Fruit fly (Drosophila melanogaster) whole organism, embryonic: ENCODE results near the gene Nup153.

Source experiments
- CG10321 ChIP-seq: fragments of 200-800 bp; sonication (Bioruptor generic); IDR thresholded peaks from 2 replicates; pipeline ENCODE4 v1.3.6; 2022; ENCODE audit warnings: missing biosample characterization, missing genetic modification characterization
- CG10543 ChIP-seq: fragments of 200-800 bp; sonication (Bioruptor generic); optimal IDR thresholded peaks from 3 replicates; lab custom pipeline; 2017; ENCODE audit warnings: missing biosample characterization, mild to moderate bottlenecking, missing genetic modification characterization, moderate library complexity
- CG10979 ChIP-seq: fragments of 200-800 bp; sonication (Bioruptor generic); optimal IDR thresholded peaks from 2 replicates; lab custom pipeline; 2018; ENCODE audit warnings: missing biosample characterization, mild to moderate bottlenecking, missing genetic modification characterization, moderate library complexity
- CG11560 ChIP-seq: fragments of 200-800 bp; sonication (Bioruptor generic); IDR thresholded peaks from 3 replicates; pipeline ENCODE4 v1.3.6; 2022; ENCODE audit warnings: missing biosample characterization, missing genetic modification characterization
- CG12769 ChIP-seq: fragments of 200-800 bp; sonication (Bioruptor generic); optimal IDR thresholded peaks from 2 replicates; lab custom pipeline; 2019; ENCODE audit warnings: missing biosample characterization, mild to moderate bottlenecking, missing genetic modification characterization, moderate library complexity
- CG15479 ChIP-seq: fragments of 200-800 bp; sonication (Bioruptor generic); optimal IDR thresholded peaks from 3 replicates; lab custom pipeline; 2019; ENCODE audit warnings: missing biosample characterization, mild to moderate bottlenecking, missing genetic modification characterization, moderate library complexity
- CG30403 ChIP-seq: fragments of 200-800 bp; sonication (Bioruptor generic); optimal IDR thresholded peaks from 3 replicates; lab custom pipeline; 2016; ENCODE audit warnings: missing biosample characterization, missing genetic modification characterization
- CG3065 ChIP-seq: fragments of 200-800 bp; sonication (Bioruptor generic); optimal IDR thresholded peaks from 2 replicates; lab custom pipeline; 2016; ENCODE audit warnings: missing biosample characterization, missing genetic modification characterization
- CG32772 ChIP-seq: fragments of 200-800 bp; sonication (Bioruptor generic); IDR thresholded peaks from 2 replicates; pipeline ENCODE4 v1.3.6; 2022; ENCODE audit warnings: missing biosample characterization, missing genetic modification characterization
- CG33213 ChIP-seq: fragments of 200-800 bp; sonication (Bioruptor generic); optimal IDR thresholded peaks from 3 replicates; lab custom pipeline; 2016; ENCODE audit warnings: missing biosample characterization, missing genetic modification characterization
- CG5245 ChIP-seq: fragments of 200-800 bp; sonication (Bioruptor generic); optimal IDR thresholded peaks from 3 replicates; lab custom pipeline; 2016; ENCODE audit warnings: missing biosample characterization, missing genetic modification characterization
- CG5953 ChIP-seq: fragments of 200-800 bp; sonication (Bioruptor generic); IDR thresholded peaks from 2 replicates; pipeline ENCODE4 v1.3.6; 2022; ENCODE audit warnings: missing biosample characterization, missing genetic modification characterization
- CG6175 ChIP-seq: fragments of 200-800 bp; sonication (Bioruptor generic); IDR thresholded peaks from 3 replicates; pipeline ENCODE4 v1.3.6; 2022; ENCODE audit warnings: missing biosample characterization, missing genetic modification characterization
- CG6254 ChIP-seq: fragments of 200-800 bp; sonication (Bioruptor generic); optimal IDR thresholded peaks from 3 replicates; lab custom pipeline; 2017; ENCODE audit warnings: mild to moderate bottlenecking, missing biosample characterization, missing genetic modification reagents, missing genetic modification characterization
- CG6854 ChIP-seq: fragments of 200-800 bp; sonication (Bioruptor generic); optimal IDR thresholded peaks from 3 replicates; lab custom pipeline; 2017; ENCODE audit warnings: missing biosample characterization, mild to moderate bottlenecking, missing genetic modification characterization
- CG7928 ChIP-seq: fragments of 200-800 bp; sonication (Bioruptor generic); optimal IDR thresholded peaks from 2 replicates; lab custom pipeline; 2017; ENCODE audit warnings: missing biosample characterization, mild to moderate bottlenecking, missing genetic modification characterization
- CG8765 ChIP-seq: fragments of 200-800 bp; sonication (Bioruptor generic); IDR thresholded peaks from 2 replicates; pipeline ENCODE4 v1.3.6; 2022; ENCODE audit warnings: missing biosample characterization, missing genetic modification characterization
- CG9876 ChIP-seq: fragments of 200-800 bp; sonication (Bioruptor generic); optimal IDR thresholded peaks from 2 replicates; lab custom pipeline; 2016; ENCODE audit warnings: missing biosample characterization, missing genetic modification characterization
- Dip3 ChIP-seq: fragments of 200-800 bp; sonication (Bioruptor generic); optimal IDR thresholded peaks from 3 replicates; lab custom pipeline; 2016; ENCODE audit warnings: missing biosample characterization, missing genetic modification characterization
- Eip74EF ChIP-seq, 2 experiments: fragments of 200-800 bp in 1 of 2; fragments of >200 bp in 1 of 2; sonication (Bioruptor generic) in 1 of 2; optimal IDR thresholded peaks; 2 replicates each; lab custom pipeline; 2017 to 2019; ENCODE audit warnings: missing biosample characterization in 2 of 2, missing genetic modification characterization in 2 of 2, mild to moderate bottlenecking in 1 of 2, moderate library complexity in 1 of 2
- GATAe ChIP-seq: fragments of 200-800 bp; sonication (Bioruptor generic); conservative IDR thresholded peaks from 2 replicates; pipeline ENCODE4 v1.3.6; 2022; ENCODE audit warnings: missing biosample characterization, missing genetic modification characterization
- Hmr ChIP-seq: fragments of 200-800 bp; sonication (Bioruptor generic); optimal IDR thresholded peaks from 3 replicates; lab custom pipeline; 2017; ENCODE audit warnings: mild to moderate bottlenecking, missing biosample characterization, missing genetic modification reagents, missing genetic modification characterization
- Lhr ChIP-seq: fragments of 200-800 bp; sonication (Bioruptor generic); optimal IDR thresholded peaks from 3 replicates; lab custom pipeline; 2017; ENCODE audit warnings: mild to moderate bottlenecking, missing biosample characterization, missing genetic modification reagents, missing genetic modification characterization
- MESR4 ChIP-seq: fragments of 200-800 bp; sonication (Bioruptor generic); optimal IDR thresholded peaks from 2 replicates; lab custom pipeline; 2018; ENCODE audit warnings: missing biosample characterization, mild to moderate bottlenecking, missing genetic modification characterization, moderate library complexity
- MTF-1 ChIP-seq: fragments of 200-800 bp; sonication (Bioruptor generic); optimal IDR thresholded peaks from 2 replicates; lab custom pipeline; 2018; ENCODE audit warnings: missing biosample characterization, mild to moderate bottlenecking, missing genetic modification characterization, borderline replicate concordance
- Mes4 ChIP-seq: fragments of 200-800 bp; sonication (Bioruptor generic); optimal IDR thresholded peaks from 2 replicates; lab custom pipeline; 2016; ENCODE audit warnings: missing biosample characterization, missing genetic modification characterization
- Rx ChIP-seq: fragments of 200-800 bp; sonication (Bioruptor generic); IDR thresholded peaks from 2 replicates; pipeline ENCODE4 v1.3.6; 2022; ENCODE audit warnings: missing biosample characterization, missing genetic modification characterization
- Scr ChIP-seq: fragments of 200-800 bp; sonication (Bioruptor generic); IDR thresholded peaks from 2 replicates; pipeline ENCODE4 v1.3.6; 2022; ENCODE audit warnings: missing biosample characterization, missing genetic modification characterization; ENCODE audit not compliant: partially characterized antibody
- cas ChIP-seq: fragments of 200-800 bp; sonication (Bioruptor generic); IDR thresholded peaks from 2 replicates; pipeline ENCODE4 v1.3.6; 2022; ENCODE audit warnings: missing biosample characterization, missing genetic modification characterization
- caup ChIP-seq: fragments of 200-800 bp; sonication (Bioruptor generic); optimal IDR thresholded peaks from 3 replicates; lab custom pipeline; 2017; ENCODE audit warnings: missing biosample characterization, mild to moderate bottlenecking, missing genetic modification characterization, moderate library complexity; ENCODE audit not compliant: severe bottlenecking
- da ChIP-seq: fragments of 200-800 bp; sonication (Bioruptor generic); optimal IDR thresholded peaks from 2 replicates; lab custom pipeline; 2016; ENCODE audit warnings: missing biosample characterization, missing genetic modification characterization
- dimm ChIP-seq: fragments of 200-800 bp; sonication (Bioruptor generic); IDR thresholded peaks from 2 replicates; pipeline ENCODE4 v1.3.6; 2022; ENCODE audit warnings: missing biosample characterization, missing genetic modification characterization
- dpn ChIP-seq, 2 experiments: fragments of 200-800 bp; sonication (Bioruptor generic); optimal IDR thresholded peaks; 3 replicates each; lab custom pipeline; 2016; ENCODE audit warnings: missing biosample characterization in 2 of 2, missing genetic modification characterization in 2 of 2
- gcm ChIP-seq: fragments of 200-800 bp; sonication (Bioruptor generic); optimal IDR thresholded peaks from 2 replicates; lab custom pipeline; 2019; ENCODE audit warnings: missing biosample characterization, mild to moderate bottlenecking, missing genetic modification characterization, moderate library complexity
- inv ChIP-seq: fragments of 200-800 bp; sonication (Bioruptor generic); IDR thresholded peaks from 2 replicates; pipeline ENCODE4 v1.3.6; 2022; ENCODE audit warnings: missing biosample characterization, missing genetic modification characterization; ENCODE audit not compliant: partially characterized antibody
- jing ChIP-seq: fragments of 200-800 bp; sonication (Bioruptor generic); optimal IDR thresholded peaks from 2 replicates; lab custom pipeline; 2018; ENCODE audit warnings: missing biosample characterization, mild to moderate bottlenecking, missing genetic modification characterization
- nau ChIP-seq: fragments of 200-800 bp; sonication (Bioruptor generic); optimal IDR thresholded peaks from 3 replicates; lab custom pipeline; 2017; ENCODE audit warnings: missing biosample characterization, mild to moderate bottlenecking, missing genetic modification characterization, missing genetic modification reagents
- org-1 ChIP-seq: fragments of 200-800 bp; sonication (Bioruptor generic); optimal IDR thresholded peaks from 2 replicates; lab custom pipeline; 2017; ENCODE audit warnings: missing biosample characterization, missing genetic modification characterization
- p53 ChIP-seq: fragments of 200-800 bp; sonication (Bioruptor generic); optimal IDR thresholded peaks from 2 replicates; lab custom pipeline; 2016; ENCODE audit warnings: missing biosample characterization, missing genetic modification characterization
- pb ChIP-seq: fragments of 200-800 bp; sonication (Bioruptor generic); optimal IDR thresholded peaks from 3 replicates; lab custom pipeline; 2016; ENCODE audit warnings: missing biosample characterization, missing genetic modification characterization
- pho ChIP-seq: fragments of 200-800 bp; sonication (Bioruptor generic); optimal IDR thresholded peaks from 2 replicates; lab custom pipeline; 2016; ENCODE audit warnings: missing biosample characterization, missing genetic modification characterization
- phol ChIP-seq: fragments of 200-800 bp; sonication (Bioruptor generic); optimal IDR thresholded peaks from 3 replicates; lab custom pipeline; 2018; ENCODE audit warnings: missing biosample characterization, mild to moderate bottlenecking, missing genetic modification characterization, moderate library complexity
- pnt ChIP-seq: fragments of 200-800 bp; sonication (Bioruptor generic); optimal IDR thresholded peaks from 3 replicates; lab custom pipeline; 2016; ENCODE audit warnings: missing biosample characterization, missing genetic modification characterization
- sim ChIP-seq: fragments of 200-800 bp; sonication (Bioruptor generic); IDR thresholded peaks from 2 replicates; pipeline ENCODE4 v1.3.6; 2022; ENCODE audit warnings: missing biosample characterization, missing genetic modification characterization
- sima ChIP-seq: fragments of 200-800 bp; sonication (Bioruptor generic); optimal IDR thresholded peaks from 2 replicates; lab custom pipeline; 2016; ENCODE audit warnings: missing biosample characterization, missing genetic modification characterization
- unpg ChIP-seq: fragments of 200-800 bp; sonication (Bioruptor generic); optimal IDR thresholded peaks from 3 replicates; lab custom pipeline; 2018; ENCODE audit warnings: missing biosample characterization, mild to moderate bottlenecking, missing genetic modification characterization, moderate library complexity
- wdn ChIP-seq: fragments of 200-800 bp; sonication (Bioruptor generic); IDR thresholded peaks from 2 replicates; pipeline ENCODE4 v1.3.6; 2022; ENCODE audit warnings: missing biosample characterization, missing genetic modification characterization
- z ChIP-seq: fragments of 200-800 bp; sonication (Bioruptor generic); IDR thresholded peaks from 3 replicates; pipeline ENCODE4 v1.3.6; 2022; ENCODE audit warnings: missing biosample characterization, missing genetic modification characterization
- zen ChIP-seq: fragments of 200-800 bp; sonication (Bioruptor generic); optimal IDR thresholded peaks from 3 replicates; lab custom pipeline; 2018; ENCODE audit warnings: missing biosample characterization, mild to moderate bottlenecking, missing genetic modification characterization, moderate library complexity
- zen2 ChIP-seq: fragments of 200-800 bp; sonication (Bioruptor generic); IDR thresholded peaks from 3 replicates; pipeline ENCODE4 v1.3.6; 2022; ENCODE audit warnings: missing biosample characterization, missing genetic modification characterization; ENCODE audit not compliant: partially characterized antibody
- zfh1 ChIP-seq: fragments of 200-800 bp; sonication (Bioruptor generic); IDR thresholded peaks from 3 replicates; pipeline ENCODE4 v1.3.6; 2022; ENCODE audit warnings: missing biosample characterization, missing genetic modification characterization
- zfh2 ChIP-seq: fragments of 200-800 bp; sonication (Bioruptor generic); optimal IDR thresholded peaks from 2 replicates; lab custom pipeline; 2016; ENCODE audit warnings: missing biosample characterization, missing genetic modification characterization

The Nup153 gene

DNA sequence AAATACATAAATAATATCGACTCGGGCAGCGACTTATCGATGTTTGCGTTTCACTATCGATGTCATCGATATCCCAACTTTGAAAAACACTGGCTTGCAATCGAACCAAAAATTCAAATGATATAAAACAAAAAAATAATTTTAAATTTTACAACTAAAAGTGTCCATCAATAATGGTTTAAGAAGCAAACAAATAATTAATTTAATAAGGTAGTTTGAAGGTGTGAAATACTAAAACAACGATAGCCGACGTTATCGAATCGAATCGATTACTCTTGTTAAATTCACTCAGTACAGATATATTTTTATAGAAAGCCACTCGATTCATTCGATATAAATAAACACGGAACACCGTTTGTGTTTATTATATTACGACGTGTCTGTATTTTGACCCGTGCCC, 5.6 kb upstream of the Nup153 start, which contains the start of the genes SMC3 and Ubc7 (continued):
- TF ChIP-seq CG10321 (GFP tag; lab: Robert Waterston, UW) (no peak), CG9876 (GFP tag; lab: Kevin White, UChicago) (no peak), Lhr (GFP tag; lab: Kevin White, UChicago) (no peak), z (GFP tag; lab: Robert Waterston, UW) (no peak), p53 (GFP tag; lab: Kevin White, UChicago) (no peak), Eip74EF (GFP tag; optimal IDR thresholded peaks at IDR 0.05; lab: Kevin White, UChicago) (no peak), nau (GFP tag; lab: Kevin White, UChicago) (no peak), da (GFP tag; lab: Kevin White, UChicago) (no peak), unpg (GFP tag; lab: Kevin White, UChicago) (no peak), CG5245 (GFP tag; lab: Kevin White, UChicago) (no peak), GATAe (GFP tag; lab: Robert Waterston, UW) (no peak), zen2 (GFP tag; lab: Robert Waterston, UW) (peak; percentile 89), Dip3 (GFP tag; lab: Kevin White, UChicago) (no peak), zfh2 (GFP tag; lab: Kevin White, UChicago) (no peak), cas (GFP tag; lab: Robert Waterston, UW) (no peak), CG10979 (tag; lab: Kevin White, UChicago) (no peak), CG6854 (GFP tag; lab: Kevin White, UChicago) (no peak), CG6254 (no peak), wdn (no peak), Scr (peak; percentile 94), gcm (no peak), CG5953 (GFP tag; lab: Robert Waterston, UW) (no peak), CG15479 (no peak), sim (GFP tag; lab: Robert Waterston, UW) (no peak), zen (tag; lab: Kevin White, UChicago) (no peak), zfh1 (GFP tag; lab: Robert Waterston, UW) (no peak), MTF-1 (GFP tag; lab: Kevin White, UChicago) (no peak), CG7928 (GFP tag; lab: Kevin White, UChicago) (no peak), CG10543 (GFP tag; lab: Kevin White, UChicago) (no peak), Rx (GFP tag; lab: Robert Waterston, UW) (no peak), CG32772 (GFP tag; lab: Robert Waterston, UW) (no peak), dimm (GFP tag; lab: Robert Waterston, UW) (no peak), caup (GFP tag; lab: Kevin White, UChicago) (no peak), CG30403 (no peak), MESR4 (GFP tag; lab: Kevin White, UChicago) (no peak), CG11560 (tag; lab: Robert Waterston, UW) (peak; percentile 97), sima (no peak), Hmr (GFP tag; lab: Kevin White, UChicago) (no peak), pb (GFP tag; lab: Kevin White, UChicago) (no peak), CG12769 (tag; lab: Kevin White, UChicago) (no peak), CG33213 (GFP tag; lab: Kevin White, UChicago) (no peak), CG8765 (GFP tag; lab: Robert Waterston, UW) (no peak), pnt (GFP tag; lab: Kevin White, UChicago) (no peak), pho (no peak), CG6175 (GFP tag; lab: Robert Waterston, UW) (no peak), CG3065 (GFP tag; lab: Kevin White, UChicago) (no peak), dpn (GFP tag; optimal IDR thresholded peaks at IDR 0.05; lab: Kevin White, UChicago) (no peak), org-1 (GFP tag; lab: Kevin White, UChicago) (no peak), Mes4 (no peak), inv (GFP tag; lab: Robert Waterston, UW) (peak; percentile 88), phol (tag; lab: Kevin White, UChicago) (peak; percentile 2), jing (GFP tag; lab: Kevin White, UChicago) (no peak)
